Worm (Caenorhabditis elegans) whole organism, L3 larva: ENCODE data around the gene C31C9.9.

Experiments
- R02D3.7 ChIP-seq: fragments of 150-350 bp; optimal IDR thresholded peaks from 2 replicates; lab custom pipeline; 2014; ENCODE audit warnings: missing biosample characterization, missing genetic modification characterization
- aly-2 ChIP-seq: fragments of 150-350 bp; optimal IDR thresholded peaks from 2 replicates; lab custom pipeline; 2014; ENCODE audit warnings: missing biosample characterization, missing genetic modification characterization
- ceh-16 ChIP-seq: sonication (generic microtip); optimal IDR thresholded peaks from 2 replicates; lab custom pipeline; 2017; ENCODE audit warnings: missing biosample characterization, missing genetic modification characterization
- lin-15B ChIP-seq: fragments of 150-350 bp; optimal IDR thresholded peaks from 2 replicates; lab custom pipeline; 2014; ENCODE audit warnings: missing biosample characterization, missing genetic modification characterization
- lin-39 ChIP-seq: fragments of 150-350 bp; optimal IDR thresholded peaks from 2 replicates; lab custom pipeline; 2018; ENCODE audit warnings: missing biosample characterization, missing genetic modification reagents, missing genetic modification characterization
- nfya-1 ChIP-seq: sonication (generic microtip); optimal IDR thresholded peaks from 2 replicates; lab custom pipeline; 2017; ENCODE audit warnings: missing genetic modification characterization, mild to moderate bottlenecking, missing compliant biosample characterization, antibody characterized with exemption, moderate library complexity; ENCODE audit not compliant: insufficient read depth
- nhr-12 ChIP-seq: fragments of 150-350 bp; optimal IDR thresholded peaks from 2 replicates; lab custom pipeline; 2014; ENCODE audit warnings: missing biosample characterization, missing genetic modification characterization
- nhr-237 ChIP-seq: fragments of 150-350 bp; optimal IDR thresholded peaks from 2 replicates; lab custom pipeline; 2014; ENCODE audit warnings: missing biosample characterization, missing genetic modification characterization
- nhr-25 ChIP-seq: sonication (generic microtip); optimal IDR thresholded peaks from 2 replicates; lab custom pipeline; 2017; ENCODE audit warnings: missing biosample characterization, missing genetic modification characterization
- pha-4 ChIP-seq: fragments of 150-350 bp; optimal IDR thresholded peaks from 2 replicates; lab custom pipeline; 2014; ENCODE audit warnings: missing biosample characterization, missing genetic modification reagents, missing genetic modification characterization
- pqm-1 ChIP-seq: fragments of 150-350 bp; optimal IDR thresholded peaks from 2 replicates; lab custom pipeline; 2017; ENCODE audit warnings: missing biosample characterization, missing genetic modification characterization, inconsistent platforms
- unc-62 ChIP-seq: fragments of 150-350 bp; sonication (generic microtip); optimal IDR thresholded peaks from 4 replicates; lab custom pipeline; 2014; ENCODE audit warnings: missing biosample characterization, missing genetic modification reagents, missing genetic modification characterization
- ztf-4 ChIP-seq: fragments of 150-350 bp; optimal IDR thresholded peaks from 2 replicates; lab custom pipeline; 2014; ENCODE audit warnings: missing biosample characterization, missing genetic modification characterization

DNA sequence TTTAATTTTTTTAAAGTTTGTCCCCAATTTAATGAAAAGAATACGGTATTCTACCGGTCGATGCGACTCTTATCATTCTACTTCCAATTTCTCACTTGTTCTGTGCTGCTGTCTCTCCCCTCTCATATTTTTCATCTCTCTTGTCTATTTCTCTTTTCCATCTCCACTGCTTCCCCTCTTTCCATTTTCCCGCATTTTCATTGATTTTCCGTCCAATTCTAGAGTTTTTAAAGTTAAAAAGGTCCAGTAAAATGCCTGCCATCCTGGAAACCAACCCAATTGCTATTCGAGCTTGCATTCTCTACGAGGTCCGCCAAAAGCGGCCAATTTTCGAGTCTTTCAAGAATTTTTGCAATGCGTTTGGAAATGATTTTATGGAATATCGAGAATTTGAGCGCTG, 13.5 kb upstream of the C31C9.9 start, which contains the start of gene fbxa-167:
- TF ChIP-seq aly-2 (tag; lab: Kevin White, UChicago) = no peak
- TF ChIP-seq lin-15B = no peak
- no peak for TF ChIP-seq ztf-4 (tag; lab: Kevin White, UChicago)
- TF ChIP-seq nhr-12 (tag; lab: Kevin White, UChicago) = no peak
- no peak for TF ChIP-seq pqm-1
- TF ChIP-seq nhr-237 (tag; lab: Kevin White, UChicago) = no peak
- TF ChIP-seq lin-39 (tag; lab: Kevin White, UChicago) = no peak
- TF ChIP-seq nfya-1 (tag; lab: Kevin White, UChicago) = peak; percentile 16
- no peak for TF ChIP-seq unc-62 (GFP tag; lab: Kevin White, UChicago)
- no peak for TF ChIP-seq ceh-16 (tag; lab: Kevin White, UChicago)
- TF ChIP-seq nhr-25 (tag; lab: Kevin White, UChicago) = no peak
- peak; percentile 9 for TF ChIP-seq pha-4 (tag; lab: Kevin White, UChicago)
- no peak for TF ChIP-seq R02D3.7 (tag; lab: Kevin White, UChicago)
